Worm (Caenorhabditis elegans): ENCODE measurements around the gene famp-1.

ce11 chrIV:2221350-2221749 lies 42.1 kb downstream of the famp-1 start:
- TF ChIP-seq lin-39 (tag; optimal IDR thresholded peaks at IDR 0.05) (no peak), lin-35 (GFP tag; optimal IDR thresholded peaks at IDR 0.05) (no peak), ztf-11 (tag; optimal IDR thresholded peaks at IDR 0.05) (no peak), skn-1 (tag; optimal IDR thresholded peaks at IDR 0.05) (no peak), nhr-77 (tag; optimal IDR thresholded peaks at IDR 0.05) (no peak), nhr-76 (tag; optimal IDR thresholded peaks at IDR 0.05) (no peak), C34B4.2 (tag; optimal IDR thresholded peaks at IDR 0.05) (no peak), dpl-1 (GFP tag; optimal IDR thresholded peaks at IDR 0.05) (no peak), snu-23 (GFP tag; optimal IDR thresholded peaks at IDR 0.05) (no peak), ces-1 (GFP tag; optimal IDR thresholded peaks at IDR 0.05) (no peak), pqm-1 (tag; optimal IDR thresholded peaks at IDR 0.05) (no peak)

Data from whole organism, L1 larva.